Worm (Caenorhabditis elegans) whole organism, L4 larva: ENCODE data around the gene srw-32.

ENCODE experiments used
- ama-1 ChIP-seq: fragments of 150-350 bp; optimal IDR thresholded peaks from 2 replicates; lab custom pipeline; 2014; ENCODE audit warnings: inconsistent platforms, mixed read lengths
- jun-1 ChIP-seq: fragments of 150-350 bp; optimal IDR thresholded peaks from 2 replicates; lab custom pipeline; 2014; ENCODE audit warnings: missing biosample characterization, missing genetic modification reagents, missing genetic modification characterization
- mxl-2 ChIP-seq: fragments of 200-800 bp; sonication (Bioruptor generic); conservative IDR thresholded peaks from 2 replicates; pipeline ENCODE4 v1.3.6; 2022; ENCODE audit warnings: missing genetic modification reagents, missing genetic modification characterization, missing compliant biosample characterization
- pqm-1 ChIP-seq: sonication (generic microtip); optimal IDR thresholded peaks from 2 replicates; lab custom pipeline; 2017; ENCODE audit warnings: missing biosample characterization, missing genetic modification characterization
- zfp-3 ChIP-seq: fragments of 200-800 bp; sonication (Bioruptor generic); conservative IDR thresholded peaks from 2 replicates; pipeline ENCODE4 v1.3.6; 2022; ENCODE audit warnings: missing genetic modification reagents, missing genetic modification characterization, missing compliant biosample characterization

ce11 chrV:17513831-17514230, 5.2 kb downstream of the srw-32 start:
- TF ChIP-seq mxl-2: no peak
- TF ChIP-seq zfp-3 (GFP tag; lab: Robert Waterston, UW): no peak
- TF ChIP-seq ama-1: no peak
- TF ChIP-seq pqm-1 (tag; lab: Kevin White, UChicago): no peak
- TF ChIP-seq jun-1 (tag; lab: Kevin White, UChicago): no peak
